Worm (Caenorhabditis elegans) whole organism, midembryonic: ENCODE data around the gene tag-30.

ENCODE experiments used
- cog-1 ChIP-seq: sonication (generic microtip); optimal IDR thresholded peaks from 2 replicates; lab custom pipeline; 2016; ENCODE audit warnings: missing genetic modification characterization, missing compliant biosample characterization
- flt-1 ChIP-seq: fragments of 200-800 bp; sonication (Bioruptor generic); IDR thresholded peaks from 2 replicates; pipeline ENCODE4 v1.3.6; 2022; ENCODE audit warnings: missing genetic modification characterization, missing compliant biosample characterization
- ref-1 ChIP-seq: fragments of 200-800 bp; sonication (Bioruptor generic); conservative IDR thresholded peaks from 2 replicates; pipeline ENCODE4 v1.3.6; 2022; ENCODE audit warnings: missing genetic modification reagents, missing genetic modification characterization, missing compliant biosample characterization
- tab-1 ChIP-seq: fragments of 200-800 bp; sonication (Bioruptor generic); IDR thresholded peaks from 2 replicates; pipeline ENCODE4 v1.3.6; 2022; ENCODE audit warnings: missing genetic modification characterization, missing compliant biosample characterization
- ztf-23 ChIP-seq: fragments of 200-800 bp; sonication (Bioruptor generic); IDR thresholded peaks from 2 replicates; pipeline ENCODE4 v1.3.6; 2022; ENCODE audit warnings: missing genetic modification reagents, missing genetic modification characterization, missing compliant biosample characterization
- ztf-29 ChIP-seq: fragments of 200-800 bp; sonication (Bioruptor generic); IDR thresholded peaks from 2 replicates; pipeline ENCODE4 v1.3.6; 2022; ENCODE audit warnings: missing genetic modification reagents, missing genetic modification characterization, missing compliant biosample characterization

ce11 chrIV:11833456-11833855, 21.5 kb downstream of the tag-30 start, which contains the start of gene M117.4:
- TF ChIP-seq ztf-29 (GFP tag; lab: Robert Waterston, UW), result no peak
- no peak for TF ChIP-seq ztf-23 (GFP tag; lab: Robert Waterston, UW)
- TF ChIP-seq cog-1 (tag; lab: Kevin White, UChicago), result no peak
- TF ChIP-seq ref-1 (GFP tag; lab: Robert Waterston, UW), result no peak
- no peak for TF ChIP-seq tab-1 (GFP tag; lab: Robert Waterston, UW)
- TF ChIP-seq flt-1 (GFP tag; lab: Robert Waterston, UW), result no peak
